Worm (Caenorhabditis elegans): Measurements from ENCODE around the gene flp-18.

- no peak for TF ChIP-seq mdl-1 (tag; optimal IDR thresholded peaks at IDR 0.05)
- no peak for TF ChIP-seq skn-1 (tag; optimal IDR thresholded peaks at IDR 0.05)
- TF ChIP-seq mab-5 (tag; optimal IDR thresholded peaks at IDR 0.05), result no peak
- TF ChIP-seq unc-62 (GFP tag; optimal IDR thresholded peaks at IDR 0.05), result no peak
- no peak for TF ChIP-seq nhr-129 (tag; optimal IDR thresholded peaks at IDR 0.05)
- TF ChIP-seq ama-1 (optimal IDR thresholded peaks at IDR 0.05), result no peak
- TF ChIP-seq nhr-25 (tag; optimal IDR thresholded peaks at IDR 0.05), result no peak
- no peak for TF ChIP-seq lsy-2 (tag; optimal IDR thresholded peaks at IDR 0.05)
- no peak for TF ChIP-seq dmd-4 (tag; optimal IDR thresholded peaks at IDR 0.05)
- TF ChIP-seq lin-13 (GFP tag; optimal IDR thresholded peaks at IDR 0.05), result no peak
- TF ChIP-seq aly-2 (tag; optimal IDR thresholded peaks at IDR 0.05), result no peak
- no peak for TF ChIP-seq ceh-16 (tag; optimal IDR thresholded peaks at IDR 0.05)
These were observed 28.2 kb downstream of the flp-18 start for ce11 chrX:2990145-2990544.

All from whole organism, L2 larva.